Fruit fly (Drosophila melanogaster) whole organism, embryonic: ENCODE data around the gene dally.

ENCODE experiments used
- CG1024 ChIP-seq: fragments of 200-800 bp; sonication (Bioruptor generic); IDR thresholded peaks from 2 replicates; pipeline ENCODE4 v1.3.6; 2022; ENCODE audit warnings: missing biosample characterization, missing genetic modification characterization
- CG10267 ChIP-seq: fragments of 200-800 bp; sonication (Bioruptor generic); optimal IDR thresholded peaks from 2 replicates; lab custom pipeline; 2018; ENCODE audit warnings: missing biosample characterization, mild to moderate bottlenecking, missing genetic modification characterization, moderate library complexity
- CG10366 ChIP-seq: fragments of 200-800 bp; sonication (Bioruptor generic); IDR thresholded peaks from 2 replicates; pipeline ENCODE4 v1.3.6; 2022; ENCODE audit warnings: missing biosample characterization, missing genetic modification characterization
- CG12769 ChIP-seq: fragments of 200-800 bp; sonication (Bioruptor generic); optimal IDR thresholded peaks from 2 replicates; lab custom pipeline; 2019; ENCODE audit warnings: missing biosample characterization, mild to moderate bottlenecking, missing genetic modification characterization, moderate library complexity
- CG14014 ChIP-seq: fragments of 200-800 bp; sonication (Bioruptor generic); IDR thresholded peaks from 2 replicates; pipeline ENCODE4 v1.3.6; 2022; ENCODE audit warnings: missing biosample characterization, missing genetic modification characterization
- CG17359 ChIP-seq: fragments of 200-800 bp; sonication (Bioruptor generic); optimal IDR thresholded peaks from 3 replicates; lab custom pipeline; 2018; ENCODE audit warnings: missing biosample characterization, mild to moderate bottlenecking, missing genetic modification characterization, moderate library complexity
- CG17385 ChIP-seq: fragments of 200-800 bp; sonication (Bioruptor generic); optimal IDR thresholded peaks from 3 replicates; lab custom pipeline; 2018; ENCODE audit warnings: missing biosample characterization, mild to moderate bottlenecking, missing genetic modification characterization
- CG17612 ChIP-seq: fragments of 200-800 bp; sonication (Bioruptor generic); IDR thresholded peaks from 2 replicates; pipeline ENCODE4 v1.3.6; 2022; ENCODE audit warnings: missing biosample characterization, missing genetic modification characterization
- CG18262 ChIP-seq: fragments of 200-800 bp; optimal IDR thresholded peaks from 3 replicates; lab custom pipeline; 2019; ENCODE audit warnings: missing biosample characterization, mild to moderate bottlenecking, missing genetic modification characterization, moderate library complexity
- CG1832 ChIP-seq: fragments of 200-800 bp; sonication (Bioruptor generic); optimal IDR thresholded peaks from 2 replicates; lab custom pipeline; 2017; ENCODE audit warnings: missing biosample characterization, mild to moderate bottlenecking, missing genetic modification characterization, inconsistent platforms
- CG18619 ChIP-seq: fragments of 200-800 bp; sonication (Bioruptor generic); optimal IDR thresholded peaks from 3 replicates; lab custom pipeline; 2017; ENCODE audit warnings: missing biosample characterization, mild to moderate bottlenecking, missing genetic modification characterization
- CG2120 ChIP-seq: fragments of 200-800 bp; sonication (Bioruptor generic); optimal IDR thresholded peaks from 3 replicates; lab custom pipeline; 2016; ENCODE audit warnings: missing biosample characterization, missing genetic modification characterization
- CG2202 ChIP-seq: fragments of 200-800 bp; sonication (Bioruptor generic); optimal IDR thresholded peaks from 2 replicates; lab custom pipeline; 2018; ENCODE audit warnings: missing biosample characterization, mild to moderate bottlenecking, missing genetic modification characterization
- CG31224 ChIP-seq: fragments of 200-800 bp; sonication (Bioruptor generic); IDR thresholded peaks from 2 replicates; pipeline ENCODE4 v1.3.6; 2022; ENCODE audit warnings: missing biosample characterization, missing genetic modification characterization
- CG4854 ChIP-seq: fragments of 200-800 bp; sonication (Bioruptor generic); optimal IDR thresholded peaks from 2 replicates; lab custom pipeline; 2016; ENCODE audit warnings: missing biosample characterization, missing genetic modification characterization, inconsistent platforms
- CG6813 ChIP-seq: fragments of 200-800 bp; sonication (Bioruptor generic); optimal IDR thresholded peaks from 2 replicates; lab custom pipeline; 2017; ENCODE audit warnings: missing biosample characterization, missing genetic modification characterization, mild to moderate bottlenecking, moderate library complexity, missing genetic modification reagents
- CG7357 ChIP-seq: fragments of 200-800 bp; sonication (Bioruptor generic); IDR thresholded peaks from 3 replicates; pipeline ENCODE4 v1.3.6; 2022; ENCODE audit warnings: missing biosample characterization, missing genetic modification characterization
- CG7556 ChIP-seq: fragments of 200-800 bp; sonication (Bioruptor generic); optimal IDR thresholded peaks from 2 replicates; lab custom pipeline; 2017; ENCODE audit warnings: missing biosample characterization, mild to moderate bottlenecking, missing genetic modification characterization
- CG7786 ChIP-seq: fragments of 200-800 bp; sonication (Bioruptor generic); optimal IDR thresholded peaks from 2 replicates; lab custom pipeline; 2016; ENCODE audit warnings: missing biosample characterization, missing genetic modification characterization
- Chrac-16 ChIP-seq: fragments of 200-800 bp; sonication (Bioruptor generic); optimal IDR thresholded peaks from 3 replicates; lab custom pipeline; 2016; ENCODE audit warnings: missing biosample characterization, missing genetic modification characterization
- Fer3 ChIP-seq: fragments of 200-800 bp; sonication (Bioruptor generic); optimal IDR thresholded peaks from 2 replicates; lab custom pipeline; 2018; ENCODE audit warnings: missing biosample characterization, mild to moderate bottlenecking, missing genetic modification characterization, moderate library complexity
- GATAe ChIP-seq: fragments of 200-800 bp; sonication (Bioruptor generic); conservative IDR thresholded peaks from 2 replicates; pipeline ENCODE4 v1.3.6; 2022; ENCODE audit warnings: missing biosample characterization, missing genetic modification characterization
- Gsc ChIP-seq: fragments of 200-800 bp; sonication (Bioruptor generic); IDR thresholded peaks from 2 replicates; pipeline ENCODE4 v1.3.6; 2022; ENCODE audit warnings: missing biosample characterization, missing genetic modification characterization
- Gug ChIP-seq: fragments of 200-800 bp; sonication (Bioruptor generic); IDR thresholded peaks from 4 replicates; pipeline ENCODE4 v1.3.6; 2022; ENCODE audit warnings: missing biosample characterization, missing genetic modification characterization
- HmgD ChIP-seq: fragments of 200-800 bp; sonication (Bioruptor generic); optimal IDR thresholded peaks from 3 replicates; lab custom pipeline; 2016; ENCODE audit warnings: missing biosample characterization, missing genetic modification characterization
- HmgZ ChIP-seq: fragments of 200-800 bp; sonication (Bioruptor generic); optimal IDR thresholded peaks from 2 replicates; lab custom pipeline; 2018; ENCODE audit warnings: missing biosample characterization, mild to moderate bottlenecking, missing genetic modification characterization
- Max ChIP-seq: fragments of 200-800 bp; sonication (Bioruptor generic); optimal IDR thresholded peaks from 2 replicates; lab custom pipeline; 2016; ENCODE audit warnings: missing biosample characterization, mild to moderate bottlenecking, missing genetic modification characterization
- Ptx1 ChIP-seq: fragments of 200-800 bp; sonication (Bioruptor generic); IDR thresholded peaks from 2 replicates; pipeline ENCODE4 v1.3.6; 2022; ENCODE audit warnings: missing biosample characterization, missing genetic modification characterization
- Six4 ChIP-seq: fragments of 200-800 bp; sonication (Bioruptor generic); optimal IDR thresholded peaks from 2 replicates; lab custom pipeline; 2016; ENCODE audit warnings: missing biosample characterization, missing genetic modification characterization
- Vsx1 ChIP-seq: fragments of 200-800 bp; sonication (Bioruptor generic); optimal IDR thresholded peaks from 2 replicates; lab custom pipeline; 2017; ENCODE audit warnings: missing biosample characterization, mild to moderate bottlenecking, missing genetic modification characterization, missing genetic modification reagents
- dati ChIP-seq: fragments of 200-800 bp; sonication (Bioruptor generic); IDR thresholded peaks from 2 replicates; pipeline ENCODE4 v1.3.6; 2022; ENCODE audit warnings: missing biosample characterization, missing genetic modification characterization
- dm ChIP-seq: fragments of 200-800 bp; sonication (Bioruptor generic); optimal IDR thresholded peaks from 3 replicates; lab custom pipeline; 2016; ENCODE audit warnings: missing biosample characterization, missing genetic modification characterization
- esg ChIP-seq: fragments of 200-800 bp; sonication (Bioruptor generic); conservative IDR thresholded peaks from 2 replicates; pipeline ENCODE4 v1.3.6; 2022; ENCODE audit warnings: missing biosample characterization, missing genetic modification characterization
- ftz-f1 ChIP-seq: fragments of 200-800 bp; sonication (Bioruptor generic); optimal IDR thresholded peaks from 2 replicates; lab custom pipeline; 2016; ENCODE audit warnings: missing biosample characterization, missing genetic modification characterization
- gsb ChIP-seq: fragments of 200-800 bp; sonication (Bioruptor generic); IDR thresholded peaks from 2 replicates; pipeline ENCODE4 v1.3.6; 2022; ENCODE audit warnings: missing biosample characterization, missing genetic modification characterization
- hkb ChIP-seq, 2 experiments: fragments of 200-800 bp in 1 of 2; fragments of >200 bp in 1 of 2; sonication (Bioruptor generic) in 1 of 2; IDR thresholded peaks in 1 of 2; optimal IDR thresholded peaks in 1 of 2; 2 replicates each; pipeline versions ENCODE4 v1.3.6 to Lab custom; 2017 to 2022; ENCODE audit warnings: missing biosample characterization in 1 of 2, missing genetic modification characterization in 1 of 2
- inv ChIP-seq: fragments of 200-800 bp; sonication (Bioruptor generic); IDR thresholded peaks from 2 replicates; pipeline ENCODE4 v1.3.6; 2022; ENCODE audit warnings: missing biosample characterization, missing genetic modification characterization; ENCODE audit not compliant: partially characterized antibody
- jing ChIP-seq: fragments of 200-800 bp; sonication (Bioruptor generic); optimal IDR thresholded peaks from 2 replicates; lab custom pipeline; 2018; ENCODE audit warnings: missing biosample characterization, mild to moderate bottlenecking, missing genetic modification characterization
- kay ChIP-seq: fragments of 200-800 bp; sonication (Bioruptor generic); optimal IDR thresholded peaks from 2 replicates; lab custom pipeline; 2016; ENCODE audit warnings: missing biosample characterization, missing genetic modification characterization
- mam ChIP-seq: fragments of 200-800 bp; sonication (Bioruptor generic); optimal IDR thresholded peaks from 3 replicates; lab custom pipeline; 2016; ENCODE audit warnings: missing biosample characterization, missing genetic modification characterization
- oc ChIP-seq: fragments of 200-800 bp; sonication (Bioruptor generic); optimal IDR thresholded peaks from 2 replicates; lab custom pipeline; 2018; ENCODE audit warnings: missing biosample characterization, mild to moderate bottlenecking, missing genetic modification characterization, moderate library complexity
- pnt ChIP-seq: fragments of 200-800 bp; sonication (Bioruptor generic); optimal IDR thresholded peaks from 3 replicates; lab custom pipeline; 2016; ENCODE audit warnings: missing biosample characterization, missing genetic modification characterization
- repo ChIP-seq: fragments of 200-800 bp; sonication (Bioruptor generic); optimal IDR thresholded peaks from 2 replicates; lab custom pipeline; 2016; ENCODE audit warnings: missing biosample characterization, missing genetic modification characterization
- salm ChIP-seq: fragments of 200-800 bp; sonication (Bioruptor generic); optimal IDR thresholded peaks from 2 replicates; lab custom pipeline; 2018; ENCODE audit warnings: missing biosample characterization, mild to moderate bottlenecking, missing genetic modification characterization
- sug ChIP-seq: fragments of 200-800 bp; optimal IDR thresholded peaks from 2 replicates; lab custom pipeline; 2019; ENCODE audit warnings: missing biosample characterization, mild to moderate bottlenecking, missing genetic modification characterization, moderate library complexity
- tgo ChIP-seq: fragments of 200-800 bp; sonication (Bioruptor generic); IDR thresholded peaks from 3 replicates; pipeline ENCODE4 v1.3.6; 2022; ENCODE audit warnings: missing biosample characterization, missing genetic modification characterization
- trem ChIP-seq: fragments of 200-800 bp; optimal IDR thresholded peaks from 3 replicates; lab custom pipeline; 2019; ENCODE audit warnings: missing biosample characterization, mild to moderate bottlenecking, missing genetic modification characterization, moderate library complexity
- unpg ChIP-seq: fragments of 200-800 bp; sonication (Bioruptor generic); optimal IDR thresholded peaks from 3 replicates; lab custom pipeline; 2018; ENCODE audit warnings: missing biosample characterization, mild to moderate bottlenecking, missing genetic modification characterization, moderate library complexity
- wek ChIP-seq: fragments of 200-800 bp; sonication (Bioruptor generic); optimal IDR thresholded peaks from 3 replicates; lab custom pipeline; 2018; ENCODE audit warnings: missing biosample characterization, mild to moderate bottlenecking, missing genetic modification characterization, moderate library complexity

dally gene

dm6 chr3L:8823730-8824374 lies 3.5 kb upstream of the dally start (continued):
- no peak for TF ChIP-seq Max
- TF ChIP-seq oc (tag; lab: Kevin White, UChicago): peak; percentile 15
- TF ChIP-seq mam (GFP tag; lab: Kevin White, UChicago): no peak
- peak; percentile 1 for TF ChIP-seq CG18619 (GFP tag; lab: Kevin White, UChicago)
- no peak for TF ChIP-seq salm (tag; lab: Kevin White, UChicago)
- no peak for TF ChIP-seq gsb (GFP tag; lab: Robert Waterston, UW)
- TF ChIP-seq repo: no peak
- TF ChIP-seq CG7556 (GFP tag; lab: Kevin White, UChicago): peak; percentile 45
- peak; percentile 45 for TF ChIP-seq CG7786 (GFP tag; lab: Kevin White, UChicago)
- no peak for TF ChIP-seq CG6813 (GFP tag; lab: Kevin White, UChicago)
- 0 out of 2 replicates have a peak, but pooled peaks have one; percentile 22 for TF ChIP-seq CG14014 (GFP tag; lab: Robert Waterston, UW)
- TF ChIP-seq Six4 (GFP tag; lab: Kevin White, UChicago): peak; percentile 54
- TF ChIP-seq kay (GFP tag; lab: Kevin White, UChicago): no peak
- TF ChIP-seq CG17359 (tag; lab: Kevin White, UChicago): peak; percentile 54
- TF ChIP-seq pnt: no peak
- TF ChIP-seq CG10366 (GFP tag; lab: Robert Waterston, UW): peak; percentile 31; the same call in 1 of the 2 replicates
- TF ChIP-seq inv: no peak
- peak; percentile 3 for TF ChIP-seq Fer3
- peak; percentile 7 for TF ChIP-seq Chrac-16 (GFP tag; lab: Kevin White, UChicago)
- no peak for TF ChIP-seq dm (GFP tag; lab: Kevin White, UChicago)
- TF ChIP-seq hkb (optimal IDR thresholded peaks at IDR 0.05; lab: Kevin White, UChicago): no peak
- peak; percentile 32; the same call in 1 of the 2 replicates for TF ChIP-seq hkb (GFP tag; IDR thresholded peaks at IDR 0.05; lab: Robert Waterston, UW)
- TF ChIP-seq ftz-f1 (GFP tag; lab: Kevin White, UChicago): no peak
- no peak for TF ChIP-seq GATAe (GFP tag; lab: Robert Waterston, UW)
- TF ChIP-seq Gug (GFP tag; lab: Robert Waterston, UW): peak; percentile 44; the same call in 1 of the 4 replicates
- TF ChIP-seq dati (GFP tag; lab: Robert Waterston, UW): no peak
- TF ChIP-seq Gsc (GFP tag; lab: Robert Waterston, UW): no peak
- no peak for TF ChIP-seq CG4854 (GFP tag; lab: Kevin White, UChicago)
- no peak for TF ChIP-seq HmgD (GFP tag; lab: Kevin White, UChicago)
- TF ChIP-seq CG18262 (tag; lab: Kevin White, UChicago): peak; percentile 65
- TF ChIP-seq HmgZ (tag; lab: Kevin White, UChicago): no peak
- TF ChIP-seq Ptx1 (GFP tag; lab: Robert Waterston, UW): peak; percentile 55; the same call in 1 of the 2 replicates
- peak; percentile 53 for TF ChIP-seq tgo (GFP tag; lab: Robert Waterston, UW)
- peak; percentile 39; the same call in 1 of the 3 replicates for TF ChIP-seq CG7357 (GFP tag; lab: Robert Waterston, UW)
- TF ChIP-seq trem (tag; lab: Kevin White, UChicago): peak; percentile 16
- TF ChIP-seq CG1832: no peak
- TF ChIP-seq sug (tag; lab: Kevin White, UChicago): no peak
- no peak for TF ChIP-seq Vsx1 (GFP tag; lab: Kevin White, UChicago)
- TF ChIP-seq CG12769: no peak
- TF ChIP-seq CG10267 (tag; lab: Kevin White, UChicago): no peak
- peak; percentile 35 for TF ChIP-seq unpg (GFP tag; lab: Kevin White, UChicago)
- TF ChIP-seq CG2120 (GFP tag; lab: Kevin White, UChicago): peak; percentile 35
- TF ChIP-seq CG2202 (tag; lab: Kevin White, UChicago): peak; percentile 37
- peak; percentile 49 for TF ChIP-seq esg (GFP tag; lab: Robert Waterston, UW)
- peak; percentile 11 for TF ChIP-seq jing
- TF ChIP-seq CG17385 (GFP tag; lab: Kevin White, UChicago): peak; percentile 41
- 0 out of 2 replicates have a peak, but pooled peaks have one; percentile 18 for TF ChIP-seq CG1024
- TF ChIP-seq wek (GFP tag; lab: Kevin White, UChicago): no peak
- no peak for TF ChIP-seq CG31224
- 0 out of 2 replicates have a peak, but pooled peaks have one; percentile 27 for TF ChIP-seq CG17612 (GFP tag; lab: Robert Waterston, UW)
